Worm (Caenorhabditis elegans) whole organism, L3 larva: ENCODE measurements around the gene sre-15.

ENCODE experiments used
- R02D3.7 ChIP-seq: fragments of 150-350 bp; optimal IDR thresholded peaks from 2 replicates; lab custom pipeline; 2014; ENCODE audit warnings: missing biosample characterization, missing genetic modification characterization
- ZK546.5 ChIP-seq: sonication (generic microtip); optimal IDR thresholded peaks from 2 replicates; lab custom pipeline; 2017; ENCODE audit warnings: missing biosample characterization, missing genetic modification characterization
- aly-2 ChIP-seq: fragments of 150-350 bp; optimal IDR thresholded peaks from 2 replicates; lab custom pipeline; 2014; ENCODE audit warnings: missing biosample characterization, missing genetic modification characterization
- ama-1 ChIP-seq: fragments of 150-350 bp; optimal IDR thresholded peaks from 2 replicates; lab custom pipeline; 2018
- ceh-9 ChIP-seq: sonication (generic microtip); optimal IDR thresholded peaks from 2 replicates; lab custom pipeline; 2018; ENCODE audit warnings: missing biosample characterization, missing genetic modification characterization
- daf-12 ChIP-seq: fragments of 150-350 bp; optimal IDR thresholded peaks from 2 replicates; lab custom pipeline; 2014; ENCODE audit warnings: missing biosample characterization, missing genetic modification reagents, missing genetic modification characterization
- egl-27 ChIP-seq: sonication (generic microtip); optimal IDR thresholded peaks from 4 replicates; lab custom pipeline; 2017; ENCODE audit warnings: missing biosample characterization, missing genetic modification reagents, missing genetic modification characterization
- egl-5 ChIP-seq: fragments of 150-350 bp; optimal IDR thresholded peaks from 2 replicates; lab custom pipeline; 2017; ENCODE audit warnings: missing biosample characterization, missing genetic modification reagents, missing genetic modification characterization, inconsistent platforms
- elt-1 ChIP-seq: fragments of 150-350 bp; optimal IDR thresholded peaks from 2 replicates; lab custom pipeline; 2014; ENCODE audit warnings: missing biosample characterization, missing genetic modification characterization
- elt-2 ChIP-seq: sonication (generic microtip); optimal IDR thresholded peaks from 2 replicates; lab custom pipeline; 2016; ENCODE audit warnings: missing genetic modification reagents, mild to moderate bottlenecking, missing genetic modification characterization, missing compliant biosample characterization
- eor-1 ChIP-seq, 2 experiments: fragments of 150-350 bp; optimal IDR thresholded peaks; 2 replicates each; lab custom pipeline; 2014 to 2018; ENCODE audit warnings: missing biosample characterization in 2 of 2, missing genetic modification characterization in 2 of 2
- fkh-10 ChIP-seq: sonication (generic microtip); optimal IDR thresholded peaks from 2 replicates; lab custom pipeline; 2017; ENCODE audit warnings: missing biosample characterization, missing genetic modification reagents, missing genetic modification characterization
- fkh-2 ChIP-seq: fragments of 150-350 bp; optimal IDR thresholded peaks from 2 replicates; lab custom pipeline; 2014; ENCODE audit warnings: missing biosample characterization, missing genetic modification reagents, missing genetic modification characterization
- fos-1 ChIP-seq: fragments of 150-350 bp; optimal IDR thresholded peaks from 2 replicates; lab custom pipeline; 2014; ENCODE audit warnings: missing biosample characterization, missing genetic modification characterization
- hmg-11 ChIP-seq: sonication (generic microtip); optimal IDR thresholded peaks from 2 replicates; lab custom pipeline; 2016; ENCODE audit warnings: missing genetic modification characterization, missing compliant biosample characterization
- jun-1 ChIP-seq: fragments of 150-350 bp; optimal IDR thresholded peaks from 2 replicates; lab custom pipeline; 2014; ENCODE audit warnings: missing biosample characterization, missing genetic modification reagents, missing genetic modification characterization
- lin-15B ChIP-seq: fragments of 150-350 bp; optimal IDR thresholded peaks from 2 replicates; lab custom pipeline; 2014; ENCODE audit warnings: missing biosample characterization, missing genetic modification characterization
- lin-39 ChIP-seq: fragments of 150-350 bp; optimal IDR thresholded peaks from 2 replicates; lab custom pipeline; 2018; ENCODE audit warnings: missing biosample characterization, missing genetic modification reagents, missing genetic modification characterization
- mdl-1 ChIP-seq: fragments of 150-350 bp; optimal IDR thresholded peaks from 2 replicates; lab custom pipeline; 2014; ENCODE audit warnings: missing biosample characterization, missing genetic modification characterization
- mml-1 ChIP-seq: fragments of 150-350 bp; sonication (generic microtip); optimal IDR thresholded peaks from 3 replicates; lab custom pipeline; 2014; ENCODE audit warnings: missing biosample characterization, missing genetic modification characterization
- nfya-1 ChIP-seq: sonication (generic microtip); optimal IDR thresholded peaks from 2 replicates; lab custom pipeline; 2017; ENCODE audit warnings: missing genetic modification characterization, mild to moderate bottlenecking, missing compliant biosample characterization, antibody characterized with exemption, moderate library complexity; ENCODE audit not compliant: insufficient read depth
- nhr-11 ChIP-seq: fragments of 150-350 bp; optimal IDR thresholded peaks from 2 replicates; lab custom pipeline; 2014; ENCODE audit warnings: missing biosample characterization, missing genetic modification characterization
- nhr-23 ChIP-seq: fragments of 150-350 bp; optimal IDR thresholded peaks from 2 replicates; lab custom pipeline; 2014; ENCODE audit warnings: missing biosample characterization, missing genetic modification reagents, missing genetic modification characterization
- nhr-25 ChIP-seq: sonication (generic microtip); optimal IDR thresholded peaks from 2 replicates; lab custom pipeline; 2017; ENCODE audit warnings: missing biosample characterization, missing genetic modification characterization
- nhr-67 ChIP-seq: fragments of 150-350 bp; optimal IDR thresholded peaks from 2 replicates; lab custom pipeline; 2014; ENCODE audit warnings: missing biosample characterization, missing genetic modification characterization
- nhr-77 ChIP-seq: fragments of 150-350 bp; optimal IDR thresholded peaks from 2 replicates; lab custom pipeline; 2014; ENCODE audit warnings: missing biosample characterization, missing genetic modification characterization
- pha-4 ChIP-seq: fragments of 150-350 bp; optimal IDR thresholded peaks from 2 replicates; lab custom pipeline; 2014; ENCODE audit warnings: missing biosample characterization, missing genetic modification reagents, missing genetic modification characterization
- pqm-1 ChIP-seq: fragments of 150-350 bp; optimal IDR thresholded peaks from 2 replicates; lab custom pipeline; 2017; ENCODE audit warnings: missing biosample characterization, missing genetic modification characterization, inconsistent platforms
- skn-1 ChIP-seq: fragments of 150-350 bp; optimal IDR thresholded peaks from 2 replicates; lab custom pipeline; 2014; ENCODE audit warnings: missing biosample characterization, missing genetic modification characterization
- tbx-2 ChIP-seq: sonication (generic microtip); optimal IDR thresholded peaks from 2 replicates; lab custom pipeline; 2016; ENCODE audit warnings: mild to moderate bottlenecking, missing genetic modification characterization, missing compliant biosample characterization
- unc-39 ChIP-seq: sonication (generic microtip); optimal IDR thresholded peaks from 4 replicates; lab custom pipeline; 2017; ENCODE audit warnings: missing biosample characterization, missing genetic modification characterization
- unc-62 ChIP-seq: fragments of 150-350 bp; sonication (generic microtip); optimal IDR thresholded peaks from 4 replicates; lab custom pipeline; 2014; ENCODE audit warnings: missing biosample characterization, missing genetic modification reagents, missing genetic modification characterization
- ztf-11 ChIP-seq: fragments of 150-350 bp; optimal IDR thresholded peaks from 2 replicates; lab custom pipeline; 2014; ENCODE audit warnings: missing biosample characterization, missing genetic modification characterization
- ztf-4 ChIP-seq: fragments of 150-350 bp; optimal IDR thresholded peaks from 2 replicates; lab custom pipeline; 2014; ENCODE audit warnings: missing biosample characterization, missing genetic modification characterization

Gene sre-15

DNA sequence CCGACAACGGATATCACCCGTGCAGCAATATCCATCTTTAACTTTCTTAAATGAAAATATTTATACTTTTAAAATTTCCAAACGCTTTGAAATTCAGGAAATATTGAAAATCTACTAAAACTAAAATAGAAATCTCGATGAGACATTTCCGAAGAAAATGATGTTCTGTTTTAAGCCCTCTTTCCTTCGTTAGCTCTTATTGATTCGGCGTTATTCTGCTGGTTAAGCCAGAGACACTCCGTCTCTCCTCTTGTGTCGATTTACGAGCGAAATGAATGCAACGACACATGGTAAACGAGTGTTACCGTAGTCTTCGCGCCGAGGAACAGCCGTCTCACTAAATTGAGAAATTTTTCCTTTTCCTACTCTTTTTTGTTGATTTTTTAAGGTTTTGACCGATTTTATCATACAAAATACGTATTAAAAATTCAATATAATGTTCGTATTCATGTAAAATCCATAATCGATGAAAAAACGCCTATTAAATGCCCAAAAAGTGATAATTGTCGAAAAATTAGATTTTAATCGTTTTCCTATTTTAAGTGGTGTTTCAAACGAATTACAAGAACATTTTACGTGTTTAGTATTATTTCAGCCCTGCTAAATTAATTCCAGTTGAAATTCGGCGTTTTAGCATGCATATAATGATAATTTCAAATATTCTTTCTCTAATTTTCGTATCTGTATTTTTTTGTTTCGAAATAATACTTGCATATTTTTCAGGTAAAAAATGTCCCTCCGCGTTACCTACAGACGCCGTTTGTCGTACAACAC, 23.9 kb upstream of the sre-15 start, which contains the start of the genes ppm-1.H and rpl-34:
TSS of gene ppm-1.H (minus strand) at position 51 of the 774 bp plus-strand sequence.
TSS of gene rpl-34 (plus strand) at position 724 of the 774 bp plus-strand sequence.
- TF ChIP-seq daf-12 (no peak), elt-2 (no peak), tbx-2 (tag; lab: Kevin White, UChicago) (no peak), hmg-11 (peak; percentile 31), nhr-25 (tag; lab: Kevin White, UChicago) (peak; percentile 37), lin-15B (peak; percentile 82), jun-1 (tag; lab: Kevin White, UChicago) (no peak), ztf-4 (no peak), fkh-2 (no peak), pha-4 (peak; percentile 88), egl-5 (tag; lab: Kevin White, UChicago) (peak; percentile 87), aly-2 (no peak), unc-39 (tag; lab: Kevin White, UChicago) (no peak), elt-1 (no peak), R02D3.7 (tag; lab: Kevin White, UChicago) (peak; percentile 88), pqm-1 (tag; lab: Kevin White, UChicago) (peak; percentile 11), skn-1 (tag; lab: Kevin White, UChicago) (peak; percentile 21), fkh-10 (GFP tag; lab: Kevin White, UChicago) (no peak), nfya-1 (tag; lab: Kevin White, UChicago) (peak; percentile 95), nhr-77 (tag; lab: Kevin White, UChicago) (no peak), lin-39 (peak; percentile 85), fos-1 (no peak), nhr-23 (peak; percentile 27)

DNA sequence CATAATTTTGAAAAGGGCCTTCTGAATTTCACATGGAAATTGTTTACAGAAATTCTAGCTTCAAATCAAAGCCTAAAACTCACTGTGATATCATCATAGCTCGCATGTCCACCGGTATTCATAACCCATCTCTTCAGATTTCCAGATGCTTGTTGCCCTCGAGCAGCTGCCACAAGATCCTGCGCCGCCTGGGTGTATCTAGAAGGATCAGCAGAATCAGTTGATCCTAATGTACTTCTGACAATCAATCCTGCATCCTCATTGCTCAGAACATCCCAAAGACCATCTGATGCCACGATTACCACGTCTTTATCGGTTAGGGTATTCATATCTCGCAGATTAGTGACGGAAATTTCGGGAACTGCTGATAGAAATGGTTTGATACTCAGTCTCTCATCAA, 21.3 kb upstream of the sre-15 start:
- TF ChIP-seq unc-62 (GFP tag; lab: Kevin White, UChicago) (no peak), elt-2 (no peak), pqm-1 (tag; lab: Kevin White, UChicago) (no peak), ZK546.5 (tag; lab: Kevin White, UChicago) (no peak), ceh-9 (tag; lab: Kevin White, UChicago) (no peak), mdl-1 (tag; lab: Kevin White, UChicago) (no peak), ama-1 (lab: Kevin White, UChicago) (no peak), jun-1 (tag; lab: Kevin White, UChicago) (no peak), fkh-2 (no peak), aly-2 (no peak)
- TF ChIP-seq, all 47 proteins: peak for 0

DNA sequence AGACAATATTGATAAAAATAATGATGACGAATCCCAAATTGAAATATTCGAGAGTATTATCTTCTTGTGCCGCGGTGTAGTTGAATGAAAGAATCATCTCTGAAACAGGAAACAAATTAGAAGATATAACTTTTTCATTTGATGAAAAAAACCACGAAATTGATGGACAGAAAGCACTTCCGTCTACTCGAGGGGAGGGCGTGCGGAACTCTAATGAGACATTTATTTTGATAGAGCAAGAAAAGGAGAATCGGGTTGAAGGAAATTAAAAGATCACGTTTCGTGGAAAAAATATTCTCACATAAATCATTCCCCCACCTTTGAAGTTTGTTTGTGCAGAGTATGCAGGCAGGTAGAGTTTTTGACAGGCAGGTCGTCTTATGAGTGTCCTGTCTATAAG, 16.7 kb upstream of the sre-15 start, which contains the start of gene sre-14:
TSS of gene sre-14 (minus strand) at position 101 of the 400 bp plus-strand sequence.
- TF ChIP-seq egl-5 (tag; lab: Kevin White, UChicago) (no peak), nhr-11 (tag; lab: Kevin White, UChicago) (no peak), unc-39 (tag; lab: Kevin White, UChicago) (no peak), skn-1 (tag; lab: Kevin White, UChicago) (no peak), mdl-1 (tag; lab: Kevin White, UChicago) (no peak), egl-27 (tag; lab: Kevin White, UChicago) (no peak), mml-1 (tag; lab: Kevin White, UChicago) (no peak), ztf-11 (no peak), eor-1 (tag; optimal IDR thresholded peaks at IDR 0.05; lab: Kevin White, UChicago) (no peak)

DNA sequence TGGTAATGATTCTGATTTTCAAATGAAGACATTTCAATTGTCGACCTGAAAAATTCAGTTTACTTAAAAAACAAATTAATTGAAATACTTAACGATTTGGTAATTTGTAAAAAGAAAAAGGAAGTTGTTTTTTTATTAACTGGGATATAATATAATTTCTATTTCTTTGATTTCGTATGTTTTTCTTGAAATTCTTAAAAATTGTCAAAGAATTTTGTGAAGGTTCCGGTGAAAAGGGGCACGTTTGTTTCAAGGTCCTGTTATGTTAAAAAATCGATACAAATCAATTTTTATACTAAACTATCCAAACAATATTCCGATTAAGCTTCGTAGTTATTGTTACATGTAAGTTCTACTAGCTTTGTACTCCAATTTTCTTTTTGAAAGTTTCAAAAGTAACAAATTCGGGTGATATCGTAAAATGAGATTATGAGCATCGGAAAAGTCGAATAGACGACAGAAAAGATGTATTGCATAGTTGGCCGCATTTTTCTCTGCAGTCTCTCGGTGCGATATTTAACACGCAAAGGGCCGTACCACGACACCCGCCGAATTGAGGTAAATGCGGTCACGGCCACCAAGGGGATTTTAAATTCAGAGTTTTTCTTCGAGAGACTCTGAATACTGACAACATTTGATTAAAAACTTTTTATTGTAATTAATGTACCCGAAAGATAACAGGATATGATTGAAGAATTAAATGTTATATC, 14.7 kb upstream of the sre-15 start, which contains the start of gene Y39C12A.9:
TSS of gene Y39C12A.9 (minus strand) at position 51 of the 710 bp plus-strand sequence.
- TF ChIP-seq lin-15B (peak; percentile 42), nhr-67 (no peak), nfya-1 (tag; lab: Kevin White, UChicago) (peak; percentile 34), lin-39 (peak; percentile 26)
